Fruit fly (Drosophila melanogaster) whole organism, wandering third instar larva: ENCODE data around the gene CG31174.

Source experiments
- Abd-B ChIP-seq: fragments of >200 bp; optimal IDR thresholded peaks from 2 replicates; lab custom pipeline; 2017; ENCODE audit warnings: missing biosample characterization, missing genetic modification characterization
- CG32264 ChIP-seq: fragments of 200-800 bp; sonication (Bioruptor generic); optimal IDR thresholded peaks from 2 replicates; lab custom pipeline; 2016; ENCODE audit warnings: missing biosample characterization, missing genetic modification characterization
- Dif ChIP-seq: fragments of 200-275, 200-300 bp; sonication (Bioruptor generic); optimal IDR thresholded peaks from 2 replicates; lab custom pipeline; 2018; ENCODE audit warnings: missing biosample characterization, missing genetic modification characterization; ENCODE audit not compliant: partially characterized antibody
- Hr78 ChIP-seq: fragments of >200 bp; optimal IDR thresholded peaks from 2 replicates; lab custom pipeline; 2017; ENCODE audit warnings: missing biosample characterization, missing genetic modification characterization
- Hr83 ChIP-seq: fragments of 200-300 bp; sonication (Bioruptor generic); optimal IDR thresholded peaks from 2 replicates; lab custom pipeline; 2016; ENCODE audit warnings: missing biosample characterization, mild to moderate bottlenecking, missing genetic modification characterization, moderate library complexity; ENCODE audit not compliant: poor library complexity, severe bottlenecking
- Myc ChIP-seq: fragments of >200 bp; optimal IDR thresholded peaks from 2 replicates; lab custom pipeline; 2017
- Rel ChIP-seq, 2 experiments: fragments of 200-800 bp; sonication (Bioruptor generic) in 1 of 2; optimal IDR thresholded peaks; 2 replicates in 1 of 2; 3 replicates in 1 of 2; lab custom pipeline; 2016 to 2019; ENCODE audit warnings: mild to moderate bottlenecking in 2 of 2, missing biosample characterization in 2 of 2, missing genetic modification characterization in 2 of 2, moderate library complexity in 1 of 2
- Vsx2 ChIP-seq: fragments of 200-300, 225-300 bp; sonication (Bioruptor generic); optimal IDR thresholded peaks from 2 replicates; lab custom pipeline; 2018; ENCODE audit warnings: missing biosample characterization, missing genetic modification characterization; ENCODE audit not compliant: partially characterized antibody
- dmrt93B ChIP-seq: fragments of 200-800 bp; sonication (Bioruptor generic); optimal IDR thresholded peaks from 2 replicates; lab custom pipeline; 2018; ENCODE audit warnings: missing biosample characterization, mild to moderate bottlenecking, missing genetic modification characterization
- h ChIP-seq: fragments of 200-800 bp; sonication (Bioruptor generic); optimal IDR thresholded peaks from 3 replicates; lab custom pipeline; 2016; ENCODE audit warnings: missing biosample characterization, mild to moderate bottlenecking, missing genetic modification characterization
- lola ChIP-seq: fragments of >200 bp; optimal IDR thresholded peaks from 2 replicates; lab custom pipeline; 2017; ENCODE audit warnings: missing biosample characterization, missing genetic modification characterization
- usp ChIP-seq: fragments of >200 bp; optimal IDR thresholded peaks from 2 replicates; lab custom pipeline; 2017; ENCODE audit warnings: missing biosample characterization, missing genetic modification characterization
- woc ChIP-seq: sonication (Bioruptor generic); optimal IDR thresholded peaks from 2 replicates; lab custom pipeline; 2016; ENCODE audit warnings: missing biosample characterization, mild to moderate bottlenecking, missing genetic modification characterization

DNA sequence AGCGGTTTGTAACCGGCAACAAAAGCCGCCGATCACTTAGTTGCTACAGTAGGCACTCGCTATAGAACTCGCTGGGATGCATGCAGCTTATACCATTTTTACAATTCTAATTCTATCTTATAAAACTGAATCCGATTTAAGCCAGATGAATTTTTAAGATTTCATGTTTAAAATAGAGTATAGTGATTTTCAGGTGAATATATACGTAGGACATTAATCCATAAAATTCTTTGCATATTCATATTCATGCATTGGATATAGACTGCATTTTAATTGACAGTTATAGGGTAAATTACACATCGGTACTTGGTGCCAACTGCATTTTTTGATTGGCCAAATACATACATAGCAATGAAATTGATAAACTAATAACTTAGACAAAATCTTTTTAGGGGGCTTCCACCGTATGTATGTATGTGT, 18.3 kb upstream of the CG31174 start:
- TF ChIP-seq Myc: no peak
- TF ChIP-seq Rel (GFP tag; optimal IDR thresholded peaks at IDR 0.05; lab: Kevin White, UChicago): no peak
- no peak for TF ChIP-seq Rel (tag; optimal IDR thresholded peaks at IDR 0.05; lab: Kevin White, UChicago)
- no peak for TF ChIP-seq usp (GFP tag; lab: Kevin White, UChicago)
- TF ChIP-seq Vsx2 (GFP tag; lab: Kevin White, UChicago): no peak
- no peak for TF ChIP-seq Dif (GFP tag; lab: Kevin White, UChicago)
- peak; percentile 40 for TF ChIP-seq woc (GFP tag; lab: Kevin White, UChicago)
- no peak for TF ChIP-seq Hr83 (GFP tag; lab: Kevin White, UChicago)
- no peak for TF ChIP-seq lola (GFP tag; lab: Kevin White, UChicago)
- no peak for TF ChIP-seq h
- TF ChIP-seq Abd-B (GFP tag; lab: Kevin White, UChicago): no peak
- no peak for TF ChIP-seq Hr78
- TF ChIP-seq CG32264 (GFP tag; lab: Kevin White, UChicago): no peak
- TF ChIP-seq dmrt93B (GFP tag; lab: Kevin White, UChicago): no peak
